Worm (Caenorhabditis elegans): ENCODE results near the gene D1005.10.

The D1005.10 gene

DNA sequence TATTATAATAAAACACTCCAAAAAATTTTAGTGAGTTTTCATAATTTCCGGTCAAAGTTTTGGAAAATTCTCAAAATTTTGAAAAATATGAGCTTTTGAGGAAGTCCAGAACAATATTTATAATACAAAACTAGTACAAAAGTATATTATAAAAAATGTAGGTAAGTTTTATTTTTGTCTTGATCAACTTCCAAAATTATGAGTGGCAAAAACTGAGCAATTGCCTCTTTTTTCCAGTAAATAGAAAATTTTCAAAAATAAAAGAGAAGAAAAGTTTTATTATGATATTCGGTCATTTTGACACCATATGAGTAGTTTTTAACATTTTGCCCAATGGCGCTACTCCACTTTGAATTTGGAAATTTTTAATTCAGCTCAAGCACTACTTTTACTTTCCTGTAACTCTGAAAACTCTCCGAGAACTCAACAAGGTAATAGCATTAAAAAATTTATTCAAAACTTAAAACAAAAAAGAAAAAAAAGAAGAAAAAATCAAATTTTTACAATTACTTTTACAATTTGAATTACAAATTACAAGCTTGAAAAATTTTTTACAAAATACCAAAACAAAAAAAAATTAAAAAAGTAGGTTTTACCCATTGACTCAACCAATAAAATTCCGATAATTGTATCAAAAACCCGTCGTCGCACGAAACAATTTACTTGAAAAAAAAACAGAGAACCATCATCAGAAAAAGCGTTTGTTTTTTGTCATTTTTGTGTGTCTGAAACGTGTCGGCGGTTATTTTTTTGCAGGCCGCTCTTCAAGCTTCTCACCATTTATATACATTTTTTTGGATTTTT is 17.9 kb upstream of the D1005.10 start:
- TF ChIP-seq fkh-8 (tag; optimal IDR thresholded peaks at IDR 0.05) (no peak), fkh-4 (tag; optimal IDR thresholded peaks at IDR 0.05; ENCODE audit: borderline replicate concordance) (no peak), lin-15B (tag; optimal IDR thresholded peaks at IDR 0.05) (no peak), aha-1 (tag; optimal IDR thresholded peaks at IDR 0.05) (no peak), ces-1 (GFP tag; optimal IDR thresholded peaks at IDR 0.05) (no peak), sup-37 (GFP tag; optimal IDR thresholded peaks at IDR 0.05) (no peak), irx-1 (tag; optimal IDR thresholded peaks at IDR 0.05) (no peak), hpl-2 (GFP tag; optimal IDR thresholded peaks at IDR 0.05) (peak; percentile 38), ceh-90 (tag; optimal IDR thresholded peaks at IDR 0.05) (no peak), nhr-47 (tag; optimal IDR thresholded peaks at IDR 0.05) (peak; percentile 61), dpl-1 (GFP tag; optimal IDR thresholded peaks at IDR 0.05) (peak in 2 of 3 experiments; percentile 1 to 11), nhr-85 (tag) (peak; percentile 85), fos-1 (tag; optimal IDR thresholded peaks at IDR 0.05) (no peak), nhr-28 (tag; optimal IDR thresholded peaks at IDR 0.05) (no peak), mef-2 (tag; optimal IDR thresholded peaks at IDR 0.05) (no peak), mab-9 (GFP tag; IDR thresholded peaks at IDR 0.05) (peak; percentile 89), nhr-20 (tag; optimal IDR thresholded peaks at IDR 0.05) (peak; percentile 62), elt-2 (tag; optimal IDR thresholded peaks at IDR 0.05) (peak; percentile 38), mdl-1 (tag; optimal IDR thresholded peaks at IDR 0.05) (no peak), pax-3 (tag; optimal IDR thresholded peaks at IDR 0.05) (peak; percentile 84), egl-13 (tag; optimal IDR thresholded peaks at IDR 0.05) (no peak), egl-27 (tag; optimal IDR thresholded peaks at IDR 0.05) (no peak), nhr-237 (tag; optimal IDR thresholded peaks at IDR 0.05) (no peak), unc-130 (tag; optimal IDR thresholded peaks at IDR 0.05) (peak; percentile 56), tlp-1 (tag; optimal IDR thresholded peaks at IDR 0.05) (no peak), zip-4 (GFP tag; optimal IDR thresholded peaks at IDR 0.05) (peak; percentile 47), jun-1 (tag; optimal IDR thresholded peaks at IDR 0.05) (peak; percentile 38), snpc-4 (tag; optimal IDR thresholded peaks at IDR 0.05) (no peak), zag-1 (tag; optimal IDR thresholded peaks at IDR 0.05) (no peak), Y116A8C.19 (tag; optimal IDR thresholded peaks at IDR 0.05; ENCODE audit: borderline replicate concordance) (no peak), elt-3 (tag; optimal IDR thresholded peaks at IDR 0.05) (peak in 2 of 6 experiments; percentile 60 to 87), aly-2 (tag; optimal IDR thresholded peaks at IDR 0.05) (no peak), unc-98 (GFP tag; IDR thresholded peaks at IDR 0.05) (no peak), C04F5.9 (tag; optimal IDR thresholded peaks at IDR 0.05) (peak; percentile 37), xbp-1 (tag; optimal IDR thresholded peaks at IDR 0.05) (peak; percentile 3), unc-30 (tag; optimal IDR thresholded peaks at IDR 0.05) (no peak), pag-3 (tag; optimal IDR thresholded peaks at IDR 0.05; ENCODE audit: borderline replicate concordance, insufficient read depth) (no peak), pqm-1 (tag; optimal IDR thresholded peaks at IDR 0.05) (no peak), ztf-4 (tag; optimal IDR thresholded peaks at IDR 0.05) (peak; percentile 59), nhr-90 (tag; optimal IDR thresholded peaks at IDR 0.05; ENCODE audit: poor library complexity) (peak; percentile 80), nhr-11 (tag; optimal IDR thresholded peaks at IDR 0.05) (peak; percentile 35), nhr-84 (tag; optimal IDR thresholded peaks at IDR 0.05) (no peak), lir-3 (tag; optimal IDR thresholded peaks at IDR 0.05; ENCODE audit: poor library complexity) (peak; percentile 44), sox-4 (tag; optimal IDR thresholded peaks at IDR 0.05) (no peak), C16A3.4 (tag; optimal IDR thresholded peaks at IDR 0.05) (peak; percentile 69), ama-1 (optimal IDR thresholded peaks at IDR 0.05) (peak; percentile 94), nhr-71 (tag; optimal IDR thresholded peaks at IDR 0.05) (peak; percentile 81), hlh-17 (GFP tag; optimal IDR thresholded peaks at IDR 0.05; ENCODE audit: borderline replicate concordance) (peak; percentile 90), unc-86 (tag; optimal IDR thresholded peaks at IDR 0.05) (no peak), nhr-76 (tag; optimal IDR thresholded peaks at IDR 0.05) (no peak), lin-13 (GFP tag; optimal IDR thresholded peaks at IDR 0.05) (peak; percentile 74), tbx-2 (tag; optimal IDR thresholded peaks at IDR 0.05) (peak; percentile 32)
